Worm (Caenorhabditis elegans): ENCODE measurements around the gene F56A11.4.

- TF ChIP-seq cnd-1 (tag; optimal IDR thresholded peaks at IDR 0.05) (no peak), unc-62 (GFP tag; optimal IDR thresholded peaks at IDR 0.05) (no peak), pha-4 (tag; optimal IDR thresholded peaks at IDR 0.05) (no peak), nhr-12 (tag; optimal IDR thresholded peaks at IDR 0.05) (no peak), elt-1 (tag; optimal IDR thresholded peaks at IDR 0.05; ENCODE audit: borderline replicate concordance, insufficient read depth) (no peak), ces-1 (GFP tag; optimal IDR thresholded peaks at IDR 0.05) (no peak)
These were observed 32.4 kb downstream of the F56A11.4 start for ce11 chrIV:580512-580911.

Data from whole organism, mixed stage, embryonic.